Worm (Caenorhabditis elegans): ENCODE results near the gene W01B6.5.

DNA sequence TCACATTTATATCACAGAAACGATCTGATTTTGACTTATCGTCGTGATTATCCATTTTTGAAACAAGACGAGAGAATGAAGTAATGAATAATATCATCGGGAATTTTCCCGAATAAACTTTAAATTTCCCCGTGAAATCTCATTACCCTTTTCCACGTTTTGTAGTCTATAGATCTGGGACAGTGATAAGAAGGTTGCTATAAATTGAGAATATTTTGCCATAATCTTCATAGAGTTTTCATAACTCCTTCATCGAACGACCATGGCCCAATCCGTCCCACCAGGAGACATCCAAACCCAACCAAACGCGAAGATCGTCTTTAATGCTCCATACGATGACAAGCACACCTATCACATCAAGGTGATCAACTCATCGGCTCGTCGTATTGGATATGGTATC, 19.2 kb downstream of the W01B6.5 start, which contains the start of the genes C04G2.5 and msp-36:
- TF ChIP-seq dao-5 (tag; optimal IDR thresholded peaks at IDR 0.05): no peak
- no peak for TF ChIP-seq him-1 (tag; optimal IDR thresholded peaks at IDR 0.05)
- TF ChIP-seq W03F9.2 (tag; optimal IDR thresholded peaks at IDR 0.05): no peak

Data from whole organism, L4/young adult.